Fruit fly (Drosophila melanogaster): ENCODE results near the gene CG8012.
A peak's percentile ranks its signal among the peaks of the same experiment; 100 is the strongest.

The CG8012 gene

DNA sequence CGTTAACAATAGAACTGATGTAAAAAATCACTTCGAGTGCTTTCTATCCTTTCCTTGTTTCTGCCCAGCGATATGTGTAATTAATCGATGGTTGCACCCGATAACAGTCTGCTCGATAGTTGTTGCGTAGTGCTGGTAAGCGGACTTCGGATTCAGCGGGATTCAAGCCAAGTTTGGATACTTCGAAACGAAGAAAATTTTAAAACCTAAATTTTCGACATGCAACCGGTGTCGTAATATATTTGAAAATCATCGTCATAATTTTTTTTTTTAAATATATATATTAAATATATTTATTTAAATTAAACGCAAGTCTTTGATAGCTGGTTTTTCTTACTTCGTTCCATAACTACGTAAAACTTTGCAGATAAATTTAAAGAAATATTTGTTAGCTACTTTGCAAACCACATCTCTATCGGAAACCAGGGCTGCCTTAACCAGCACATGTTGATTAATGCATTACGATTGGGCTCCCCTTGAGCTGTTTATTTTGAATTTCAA lies 17.3 kb upstream of the CG8012 start, which contains the start of the genes UbcE2M and Dhps (continued):
- peak; percentile 66 for TF ChIP-seq CG33557 (GFP tag; optimal IDR thresholded peaks at IDR 0.05)
- TF ChIP-seq dysf (GFP tag; IDR thresholded peaks at IDR 0.05), result peak; percentile 75; the same call in 2 of the 3 replicates
- peak; percentile 87 for TF ChIP-seq CG3847 (GFP tag; IDR thresholded peaks at IDR 0.05)
- TF ChIP-seq sna (GFP tag; IDR thresholded peaks at IDR 0.05; ENCODE audit: partially characterized antibody), result peak; percentile 60
- TF ChIP-seq CG10267 (tag; optimal IDR thresholded peaks at IDR 0.05), result peak; percentile 95
- no peak for TF ChIP-seq sr (GFP tag; IDR thresholded peaks at IDR 0.05)
- peak; percentile 41 for TF ChIP-seq Sin3A (optimal IDR thresholded peaks at IDR 0.05)
- no peak for TF ChIP-seq CG2889 (GFP tag; IDR thresholded peaks at IDR 0.05)
- no peak for TF ChIP-seq CG17568 (GFP tag; optimal IDR thresholded peaks at IDR 0.05)
- no peak for TF ChIP-seq ab (GFP tag; optimal IDR thresholded peaks at IDR 0.05)
- no peak for TF ChIP-seq ap (GFP tag; IDR thresholded peaks at IDR 0.05)
- no peak for TF ChIP-seq eve (GFP tag; optimal IDR thresholded peaks at IDR 0.05)
- TF ChIP-seq eyg (GFP tag; optimal IDR thresholded peaks at IDR 0.05), result peak; percentile 36
- peak; percentile 90 for TF ChIP-seq CG9932 (GFP tag; IDR thresholded peaks at IDR 0.05)
- TF ChIP-seq Gsc (GFP tag; IDR thresholded peaks at IDR 0.05), result no peak
- no peak for TF ChIP-seq C15 (GFP tag; IDR thresholded peaks at IDR 0.05)
- TF ChIP-seq HLH4C (GFP tag; IDR thresholded peaks at IDR 0.05; ENCODE audit: partially characterized antibody), result peak; percentile 76
- peak; percentile 3 for TF ChIP-seq CG3163 (GFP tag; optimal IDR thresholded peaks at IDR 0.05)
- TF ChIP-seq CG2712 (tag; optimal IDR thresholded peaks at IDR 0.05), result peak; percentile 75
- TF ChIP-seq CG3407 (GFP tag; optimal IDR thresholded peaks at IDR 0.05), result no peak
- TF ChIP-seq z (GFP tag; IDR thresholded peaks at IDR 0.05), result no peak
- peak; percentile 32 for TF ChIP-seq HmgD (GFP tag; optimal IDR thresholded peaks at IDR 0.05)
- no peak for TF ChIP-seq Bteb2 (GFP tag; optimal IDR thresholded peaks at IDR 0.05)
- peak; percentile 79 for TF ChIP-seq scrt (GFP tag; optimal IDR thresholded peaks at IDR 0.05)
- peak; percentile 38; the same call in 1 of the 3 replicates for TF ChIP-seq ase (GFP tag; IDR thresholded peaks at IDR 0.05)
- TF ChIP-seq Vsx1 (GFP tag; optimal IDR thresholded peaks at IDR 0.05), result no peak
- no peak for TF ChIP-seq CG15479 (GFP tag; optimal IDR thresholded peaks at IDR 0.05)
- TF ChIP-seq gsb-n (tag; optimal IDR thresholded peaks at IDR 0.05), result no peak
- no peak for TF ChIP-seq gem (tag; optimal IDR thresholded peaks at IDR 0.05)
- no peak for TF ChIP-seq HLHmδ (GFP tag; optimal IDR thresholded peaks at IDR 0.05)
- peak; percentile 35; the same call in 1 of the 3 replicates for TF ChIP-seq CG34422 (GFP tag; IDR thresholded peaks at IDR 0.05)
- TF ChIP-seq tup (GFP tag; optimal IDR thresholded peaks at IDR 0.05), result peak; percentile 2
- no peak for TF ChIP-seq Bdp1 (GFP tag; optimal IDR thresholded peaks at IDR 0.05)
- TF ChIP-seq CG2202 (tag; optimal IDR thresholded peaks at IDR 0.05), result no peak
- TF ChIP-seq grn (GFP tag; optimal IDR thresholded peaks at IDR 0.05), result no peak
- peak; percentile 76 for TF ChIP-seq CG15696 (tag; optimal IDR thresholded peaks at IDR 0.05)
- TF ChIP-seq zfh1 (GFP tag; IDR thresholded peaks at IDR 0.05), result peak; percentile 66; the same call in 2 of the 3 replicates
- TF ChIP-seq CG10274 (GFP tag; optimal IDR thresholded peaks at IDR 0.05), result peak; percentile 8
- TF ChIP-seq gcm2 (GFP tag; optimal IDR thresholded peaks at IDR 0.05), result no peak
- peak; percentile 58 for TF ChIP-seq CG6683 (GFP tag; optimal IDR thresholded peaks at IDR 0.05)
- TF ChIP-seq Spps (tag; optimal IDR thresholded peaks at IDR 0.05), result peak; percentile 50
- TF ChIP-seq CG16863 (GFP tag; optimal IDR thresholded peaks at IDR 0.05), result no peak
- TF ChIP-seq CG17612 (GFP tag; IDR thresholded peaks at IDR 0.05), result no peak
- TF ChIP-seq Atf3 (GFP tag; optimal IDR thresholded peaks at IDR 0.05), result peak; percentile 26
- TF ChIP-seq Asciz (GFP tag; optimal IDR thresholded peaks at IDR 0.05), result no peak
- TF ChIP-seq CG2120 (GFP tag; optimal IDR thresholded peaks at IDR 0.05), result peak; percentile 82
- peak; percentile 51 for TF ChIP-seq CG18764 (GFP tag; optimal IDR thresholded peaks at IDR 0.05)
- no peak for TF ChIP-seq D19A (tag; optimal IDR thresholded peaks at IDR 0.05)
- TF ChIP-seq sc (optimal IDR thresholded peaks at IDR 0.05), result no peak
- peak; percentile 57 for TF ChIP-seq sc (GFP tag; optimal IDR thresholded peaks at IDR 0.05)
- TF ChIP-seq Oaz (GFP tag; IDR thresholded peaks at IDR 0.05), result no peak; the same call in 1 of the 2 replicates
- TF ChIP-seq CG17359 (tag; optimal IDR thresholded peaks at IDR 0.05), result peak; percentile 63

All from whole organism, embryonic.